Fruit fly (Drosophila melanogaster) whole organism, embryonic: ENCODE data around the gene CG10669.

Source experiments
- Ada2b ChIP-seq: fragments of 200-800 bp; sonication (Bioruptor generic); IDR thresholded peaks from 2 replicates; pipeline ENCODE4 v1.3.6; 2022; ENCODE audit warnings: missing biosample characterization, missing genetic modification characterization
- Asciz ChIP-seq: fragments of 200-800 bp; sonication (Bioruptor generic); optimal IDR thresholded peaks from 2 replicates; lab custom pipeline; 2017; ENCODE audit warnings: missing biosample characterization, mild to moderate bottlenecking, missing genetic modification characterization, missing genetic modification reagents
- C15 ChIP-seq: fragments of 200-800 bp; sonication (Bioruptor generic); IDR thresholded peaks from 3 replicates; pipeline ENCODE4 v1.3.6; 2022; ENCODE audit warnings: missing biosample characterization, missing genetic modification characterization
- CG11560 ChIP-seq: fragments of 200-800 bp; sonication (Bioruptor generic); IDR thresholded peaks from 3 replicates; pipeline ENCODE4 v1.3.6; 2022; ENCODE audit warnings: missing biosample characterization, missing genetic modification characterization
- CG12299 ChIP-seq: fragments of 200-800 bp; sonication (Bioruptor generic); optimal IDR thresholded peaks from 2 replicates; lab custom pipeline; 2018; ENCODE audit warnings: missing biosample characterization, mild to moderate bottlenecking, missing genetic modification characterization
- CG13287 ChIP-seq: fragments of 200-800 bp; sonication (Bioruptor generic); IDR thresholded peaks from 2 replicates; pipeline ENCODE4 v1.3.6; 2022; ENCODE audit warnings: missing biosample characterization, missing genetic modification characterization; ENCODE audit not compliant: partially characterized antibody
- CG13296 ChIP-seq: fragments of 200-800 bp; sonication (Bioruptor generic); optimal IDR thresholded peaks from 3 replicates; lab custom pipeline; 2018; ENCODE audit warnings: missing biosample characterization, mild to moderate bottlenecking, missing genetic modification characterization
- CG17612 ChIP-seq: fragments of 200-800 bp; sonication (Bioruptor generic); IDR thresholded peaks from 2 replicates; pipeline ENCODE4 v1.3.6; 2022; ENCODE audit warnings: missing biosample characterization, missing genetic modification characterization
- CG18764 ChIP-seq: fragments of 200-800 bp; sonication (Bioruptor generic); optimal IDR thresholded peaks from 3 replicates; lab custom pipeline; 2016; ENCODE audit warnings: missing biosample characterization, missing genetic modification characterization
- CG2678 ChIP-seq: fragments of 200-800 bp; sonication (Bioruptor generic); optimal IDR thresholded peaks from 3 replicates; lab custom pipeline; 2019; ENCODE audit warnings: missing biosample characterization, mild to moderate bottlenecking, missing genetic modification characterization, moderate library complexity
- CG2712 ChIP-seq: fragments of 200-800 bp; optimal IDR thresholded peaks from 3 replicates; lab custom pipeline; 2019; ENCODE audit warnings: missing biosample characterization, mild to moderate bottlenecking, missing genetic modification characterization, moderate library complexity
- CG31365 ChIP-seq: fragments of 200-800 bp; sonication (Bioruptor generic); optimal IDR thresholded peaks from 2 replicates; lab custom pipeline; 2018; ENCODE audit warnings: missing biosample characterization, mild to moderate bottlenecking, missing genetic modification characterization
- CG32532 ChIP-seq: fragments of 200-800 bp; sonication (Bioruptor generic); IDR thresholded peaks from 2 replicates; pipeline ENCODE4 v1.3.6; 2022; ENCODE audit warnings: missing biosample characterization, missing genetic modification characterization
- CG32767 ChIP-seq: fragments of 200-800 bp; sonication (Bioruptor generic); IDR thresholded peaks from 2 replicates; pipeline ENCODE4 v1.3.6; 2022; ENCODE audit warnings: missing biosample characterization, missing genetic modification characterization
- CG6175 ChIP-seq: fragments of 200-800 bp; sonication (Bioruptor generic); IDR thresholded peaks from 3 replicates; pipeline ENCODE4 v1.3.6; 2022; ENCODE audit warnings: missing biosample characterization, missing genetic modification characterization
- CG6683 ChIP-seq: fragments of 200-800 bp; sonication (Bioruptor generic); optimal IDR thresholded peaks from 2 replicates; lab custom pipeline; 2017; ENCODE audit warnings: missing biosample characterization, mild to moderate bottlenecking, missing genetic modification characterization, missing genetic modification reagents
- CG6854 ChIP-seq: fragments of 200-800 bp; sonication (Bioruptor generic); optimal IDR thresholded peaks from 3 replicates; lab custom pipeline; 2017; ENCODE audit warnings: missing biosample characterization, mild to moderate bottlenecking, missing genetic modification characterization
- CG8290 ChIP-seq, 3 experiments: fragments of 200-800 bp; sonication (Bioruptor generic); optimal IDR thresholded peaks; 2 replicates each; lab custom pipeline; 2016 to 2019; ENCODE audit warnings: missing biosample characterization in 3 of 3, missing genetic modification characterization in 3 of 3, mild to moderate bottlenecking in 2 of 3, moderate library complexity in 1 of 3
- Dfd ChIP-seq, 2 experiments: fragments of >200 bp; optimal IDR thresholded peaks; 2 replicates each; lab custom pipeline; 2017; ENCODE audit warnings: missing biosample characterization in 2 of 2, missing genetic modification characterization in 2 of 2
- Doc2 ChIP-seq: fragments of 200-800 bp; sonication (Bioruptor generic); IDR thresholded peaks from 2 replicates; pipeline ENCODE4 v1.3.6; 2022; ENCODE audit warnings: missing biosample characterization, missing genetic modification characterization
- Hand ChIP-seq: fragments of 200-800 bp; sonication (Bioruptor generic); optimal IDR thresholded peaks from 2 replicates; lab custom pipeline; 2017; ENCODE audit warnings: mild to moderate bottlenecking, missing biosample characterization, missing genetic modification reagents, missing genetic modification characterization
- Hey ChIP-seq: fragments of 200-800 bp; sonication (Bioruptor generic); optimal IDR thresholded peaks from 3 replicates; lab custom pipeline; 2018; ENCODE audit warnings: missing biosample characterization, mild to moderate bottlenecking, missing genetic modification characterization
- HmgZ ChIP-seq: fragments of 200-800 bp; sonication (Bioruptor generic); optimal IDR thresholded peaks from 2 replicates; lab custom pipeline; 2018; ENCODE audit warnings: missing biosample characterization, mild to moderate bottlenecking, missing genetic modification characterization
- Hr39 ChIP-seq: fragments of >200 bp; optimal IDR thresholded peaks from 2 replicates; lab custom pipeline; 2017
- Jarid2 ChIP-seq: fragments of 200-800 bp; sonication (Bioruptor generic); optimal IDR thresholded peaks from 3 replicates; lab custom pipeline; 2017; ENCODE audit warnings: mild to moderate bottlenecking, missing biosample characterization, missing genetic modification reagents, missing genetic modification characterization
- MESR4 ChIP-seq: fragments of 200-800 bp; sonication (Bioruptor generic); optimal IDR thresholded peaks from 2 replicates; lab custom pipeline; 2018; ENCODE audit warnings: missing biosample characterization, mild to moderate bottlenecking, missing genetic modification characterization, moderate library complexity
- Med ChIP-seq: fragments of 200-800 bp; sonication (Bioruptor generic); peaks from one replicate; lab custom pipeline; 2016; ENCODE audit warnings: missing biosample characterization, missing genetic modification characterization, mild to moderate bottlenecking, inconsistent platforms, moderate library complexity
- Meics ChIP-seq: fragments of 200-800 bp; sonication (Bioruptor generic); optimal IDR thresholded peaks from 2 replicates; lab custom pipeline; 2017; ENCODE audit warnings: missing biosample characterization, mild to moderate bottlenecking, missing genetic modification characterization
- Pdp1 ChIP-seq, 2 experiments: fragments of 200-800 bp; sonication (Bioruptor generic); optimal IDR thresholded peaks; 3 replicates each; lab custom pipeline; 2016; ENCODE audit warnings: missing biosample characterization in 2 of 2, missing genetic modification characterization in 2 of 2, mild to moderate bottlenecking in 1 of 2, moderate library complexity in 1 of 2
- Vsx1 ChIP-seq: fragments of 200-800 bp; sonication (Bioruptor generic); optimal IDR thresholded peaks from 2 replicates; lab custom pipeline; 2017; ENCODE audit warnings: missing biosample characterization, mild to moderate bottlenecking, missing genetic modification characterization, missing genetic modification reagents
- ac ChIP-seq: fragments of 200-800 bp; sonication (Bioruptor generic); optimal IDR thresholded peaks from 3 replicates; lab custom pipeline; 2017; ENCODE audit warnings: missing biosample characterization, mild to moderate bottlenecking, missing genetic modification characterization
- amos ChIP-seq: fragments of 200-800 bp; sonication (Bioruptor generic); IDR thresholded peaks from 2 replicates; pipeline ENCODE4 v1.3.6; 2022; ENCODE audit warnings: missing biosample characterization, missing genetic modification characterization; ENCODE audit not compliant: partially characterized antibody
- crol ChIP-seq: fragments of 200-800 bp; sonication (Bioruptor generic); IDR thresholded peaks from 2 replicates; pipeline ENCODE4 v1.3.6; 2022; ENCODE audit warnings: missing biosample characterization, missing genetic modification characterization
- crp ChIP-seq, 2 experiments: fragments of 200-800 bp; sonication (Bioruptor generic); optimal IDR thresholded peaks; 2 replicates in 1 of 2; 3 replicates in 1 of 2; lab custom pipeline; 2017; ENCODE audit warnings: missing biosample characterization in 2 of 2, missing genetic modification characterization in 2 of 2, mild to moderate bottlenecking in 1 of 2, moderate library complexity in 1 of 2
- cwo ChIP-seq: fragments of 200-800 bp; sonication (Bioruptor generic); optimal IDR thresholded peaks from 3 replicates; lab custom pipeline; 2017; ENCODE audit warnings: missing biosample characterization, missing genetic modification characterization, mild to moderate bottlenecking, moderate library complexity, missing genetic modification reagents
- ems ChIP-seq: fragments of 200-800 bp; sonication (Bioruptor generic); optimal IDR thresholded peaks from 3 replicates; lab custom pipeline; 2016; ENCODE audit warnings: missing biosample characterization, missing genetic modification characterization
- exex ChIP-seq: fragments of 200-800 bp; sonication (Bioruptor generic); optimal IDR thresholded peaks from 4 replicates; lab custom pipeline; 2018; ENCODE audit warnings: missing biosample characterization, mild to moderate bottlenecking, missing genetic modification characterization, moderate library complexity
- gem ChIP-seq: fragments of 200-800 bp; sonication (Bioruptor generic); optimal IDR thresholded peaks from 2 replicates; lab custom pipeline; 2019; ENCODE audit warnings: missing biosample characterization, mild to moderate bottlenecking, missing genetic modification characterization, moderate library complexity
- grau ChIP-seq: fragments of 200-800 bp; optimal IDR thresholded peaks from 3 replicates; lab custom pipeline; 2019; ENCODE audit warnings: missing biosample characterization, mild to moderate bottlenecking, missing genetic modification characterization, moderate library complexity
- nom ChIP-seq: fragments of 200-800 bp; sonication (Bioruptor generic); optimal IDR thresholded peaks from 2 replicates; lab custom pipeline; 2017; ENCODE audit warnings: missing biosample characterization, missing genetic modification characterization, mild to moderate bottlenecking, moderate library complexity, missing genetic modification reagents
- odd ChIP-seq: fragments of 200-800 bp; sonication (Bioruptor generic); optimal IDR thresholded peaks from 2 replicates; lab custom pipeline; 2017; ENCODE audit warnings: missing biosample characterization, mild to moderate bottlenecking, missing genetic modification characterization
- phol ChIP-seq: fragments of 200-800 bp; sonication (Bioruptor generic); optimal IDR thresholded peaks from 3 replicates; lab custom pipeline; 2018; ENCODE audit warnings: missing biosample characterization, mild to moderate bottlenecking, missing genetic modification characterization, moderate library complexity
- salm ChIP-seq: fragments of 200-800 bp; sonication (Bioruptor generic); optimal IDR thresholded peaks from 2 replicates; lab custom pipeline; 2018; ENCODE audit warnings: missing biosample characterization, mild to moderate bottlenecking, missing genetic modification characterization
- sens ChIP-seq: fragments of 200-800 bp; sonication (Bioruptor generic); peaks from one replicate; lab custom pipeline; 2016; ENCODE audit warnings: missing biosample characterization, missing genetic modification characterization
- sima ChIP-seq: fragments of 200-800 bp; sonication (Bioruptor generic); optimal IDR thresholded peaks from 2 replicates; lab custom pipeline; 2016; ENCODE audit warnings: missing biosample characterization, missing genetic modification characterization
- sug ChIP-seq: fragments of 200-800 bp; optimal IDR thresholded peaks from 2 replicates; lab custom pipeline; 2019; ENCODE audit warnings: missing biosample characterization, mild to moderate bottlenecking, missing genetic modification characterization, moderate library complexity
- tll ChIP-seq, 2 experiments: fragments of 200-800 bp in 1 of 2; fragments of >200 bp in 1 of 2; sonication (Bioruptor generic) in 1 of 2; optimal IDR thresholded peaks; 2 replicates each; lab custom pipeline; 2017 to 2019; ENCODE audit warnings: missing biosample characterization in 2 of 2, missing genetic modification characterization in 2 of 2, mild to moderate bottlenecking in 1 of 2, moderate library complexity in 1 of 2
- unc-4 ChIP-seq: fragments of 200-800 bp; sonication (Bioruptor generic); IDR thresholded peaks from 2 replicates; pipeline ENCODE4 v1.3.6; 2022; ENCODE audit warnings: missing biosample characterization, missing genetic modification characterization; ENCODE audit not compliant: partially characterized antibody
- unpg ChIP-seq: fragments of 200-800 bp; sonication (Bioruptor generic); optimal IDR thresholded peaks from 3 replicates; lab custom pipeline; 2018; ENCODE audit warnings: missing biosample characterization, mild to moderate bottlenecking, missing genetic modification characterization, moderate library complexity

Gene CG10669

dm6 chr3R:25292864-25293284 is 42.2 kb downstream of the CG10669 start, which contains the start of gene CG31098 (continued):
- peak; percentile 51 for TF ChIP-seq unpg (GFP tag; lab: Kevin White, UChicago)
- no peak for TF ChIP-seq Hr39 (lab: Kevin White, UChicago)
- TF ChIP-seq MESR4 (GFP tag; lab: Kevin White, UChicago), result peak; percentile 5
- TF ChIP-seq CG11560, result no peak
- TF ChIP-seq sug (tag; lab: Kevin White, UChicago), result peak; percentile 90
- no peak for TF ChIP-seq Dfd (GFP tag; optimal IDR thresholded peaks at IDR 0.05; lab: Kevin White, UChicago)
- no peak for TF ChIP-seq ems
- no peak for TF ChIP-seq CG17612 (GFP tag; lab: Robert Waterston, UW)
- TF ChIP-seq salm (tag; lab: Kevin White, UChicago), result peak; percentile 48
- peak; percentile 63; the same call in 1 of the 2 replicates for TF ChIP-seq CG13287 (GFP tag; lab: Robert Waterston, UW)
- peak; percentile 53 for TF ChIP-seq odd (GFP tag; lab: Kevin White, UChicago)
- peak; percentile 84 for TF ChIP-seq grau (tag; lab: Kevin White, UChicago)
- TF ChIP-seq gem (tag; lab: Kevin White, UChicago), result peak; percentile 31
- TF ChIP-seq Meics (GFP tag; lab: Kevin White, UChicago), result peak; percentile 53
- TF ChIP-seq CG2678 (tag; lab: Kevin White, UChicago), result peak; percentile 54
- TF ChIP-seq amos (GFP tag; lab: Robert Waterston, UW), result no peak; the same call in 1 of the 2 replicates
- TF ChIP-seq CG12299 (tag; lab: Kevin White, UChicago), result peak; percentile 35
- TF ChIP-seq CG18764 (GFP tag; lab: Kevin White, UChicago), result no peak
- TF ChIP-seq CG6854 (GFP tag; lab: Kevin White, UChicago), result peak; percentile 41
- no peak for TF ChIP-seq crol (GFP tag; lab: Robert Waterston, UW)
- TF ChIP-seq HmgZ, result peak; percentile 20
- no peak for TF ChIP-seq Hey (tag; lab: Kevin White, UChicago)
- TF ChIP-seq CG8290 (GFP tag; optimal IDR thresholded peaks at IDR 0.05; lab: Kevin White, UChicago), result no peak
- TF ChIP-seq CG8290 (tag; optimal IDR thresholded peaks at IDR 0.05; lab: Kevin White, UChicago), result peak in 1 of 2 experiments; percentile 11
- peak; percentile 62 for TF ChIP-seq cwo (GFP tag; lab: Kevin White, UChicago)
- no peak for TF ChIP-seq Doc2
- TF ChIP-seq Pdp1 (GFP tag; optimal IDR thresholded peaks at IDR 0.05; lab: Kevin White, UChicago), result peak in 1 of 2 experiments; percentile 39
- peak; percentile 63 for TF ChIP-seq Jarid2 (GFP tag; lab: Kevin White, UChicago)
- no peak for TF ChIP-seq CG6175 (GFP tag; lab: Robert Waterston, UW)
- no peak for TF ChIP-seq nom (GFP tag; lab: Kevin White, UChicago)
- TF ChIP-seq unc-4 (GFP tag; lab: Robert Waterston, UW), result peak; percentile 43; the same call in 1 of the 2 replicates
- no peak for TF ChIP-seq Med (GFP tag; lab: Kevin White, UChicago)
- no peak for TF ChIP-seq ac (GFP tag; lab: Kevin White, UChicago)
- peak; percentile 35 for TF ChIP-seq Vsx1 (GFP tag; lab: Kevin White, UChicago)
- no peak for TF ChIP-seq tll (GFP tag; optimal IDR thresholded peaks at IDR 0.05; lab: Kevin White, UChicago)
- TF ChIP-seq exex, result peak; percentile 49
- TF ChIP-seq C15 (GFP tag; lab: Robert Waterston, UW), result no peak
- peak in 1 of 2 experiments; percentile 71 for TF ChIP-seq crp (GFP tag; optimal IDR thresholded peaks at IDR 0.05; lab: Kevin White, UChicago)
- no peak for TF ChIP-seq CG6683 (GFP tag; lab: Kevin White, UChicago)
- no peak for TF ChIP-seq sima (GFP tag; lab: Kevin White, UChicago)
- TF ChIP-seq Ada2b (GFP tag; lab: Robert Waterston, UW), result no peak
- TF ChIP-seq Asciz (GFP tag; lab: Kevin White, UChicago), result no peak
- no peak for TF ChIP-seq phol (tag; lab: Kevin White, UChicago)
- TF ChIP-seq Hand (GFP tag; lab: Kevin White, UChicago), result peak; percentile 14
- TF ChIP-seq CG13296 (GFP tag; lab: Kevin White, UChicago), result peak; percentile 70
- peak; percentile 26; the same call in 1 of the 2 replicates for TF ChIP-seq CG32532 (GFP tag; lab: Robert Waterston, UW)
- TF ChIP-seq CG32767 (GFP tag; lab: Robert Waterston, UW), result peak; percentile 78
- TF ChIP-seq CG2712 (tag; lab: Kevin White, UChicago), result no peak
- TF ChIP-seq CG31365 (tag; lab: Kevin White, UChicago), result no peak
- TF ChIP-seq sens (GFP tag; lab: Kevin White, UChicago), result peak; percentile 20
